Fruit fly (Drosophila melanogaster): ENCODE results near the gene chas.

chas gene

dm6 chrX:17627090-17627992 lies 71.2 kb downstream of the chas start, which contains the start of gene stas (continued):
- peak; percentile 31 for TF ChIP-seq CG1603 (tag; optimal IDR thresholded peaks at IDR 0.05)
- TF ChIP-seq CG1233 (GFP tag; optimal IDR thresholded peaks at IDR 0.05), result peak; percentile 11
- peak in 1 of 2 experiments; percentile 55 for TF ChIP-seq tll (GFP tag; optimal IDR thresholded peaks at IDR 0.05)
- TF ChIP-seq dmrt11E (tag; optimal IDR thresholded peaks at IDR 0.05), result no peak
- TF ChIP-seq Asciz (GFP tag; optimal IDR thresholded peaks at IDR 0.05), result no peak
- TF ChIP-seq twi (tag; optimal IDR thresholded peaks at IDR 0.05), result no peak
- peak; percentile 26 for TF ChIP-seq CG17912 (GFP tag; optimal IDR thresholded peaks at IDR 0.05)
- no peak for TF ChIP-seq Abd-B (GFP tag; optimal IDR thresholded peaks at IDR 0.05)
- no peak for TF ChIP-seq ab (GFP tag; optimal IDR thresholded peaks at IDR 0.05)
- peak; percentile 10 for TF ChIP-seq CG12299 (tag; optimal IDR thresholded peaks at IDR 0.05)
- peak; percentile 40; the same call in 1 of the 2 replicates for TF ChIP-seq CG31441 (GFP tag; IDR thresholded peaks at IDR 0.05)
- TF ChIP-seq Stat92E (GFP tag; optimal IDR thresholded peaks at IDR 0.05), result peak in 1 of 3 experiments; percentile 14
- TF ChIP-seq CG12071 (GFP tag; optimal IDR thresholded peaks at IDR 0.05), result no peak
- TF ChIP-seq CG8281 (tag; optimal IDR thresholded peaks at IDR 0.05), result no peak
- TF ChIP-seq CG14667 (GFP tag; IDR thresholded peaks at IDR 0.05), result no peak
- no peak for TF ChIP-seq tna (GFP tag; IDR thresholded peaks at IDR 0.05; ENCODE audit: partially characterized antibody)
- no peak for TF ChIP-seq Side (GFP tag; optimal IDR thresholded peaks at IDR 0.05)
- peak; percentile 79 for TF ChIP-seq CG10267 (tag; optimal IDR thresholded peaks at IDR 0.05)
- TF ChIP-seq CG17359 (tag; optimal IDR thresholded peaks at IDR 0.05), result peak; percentile 8
- no peak for TF ChIP-seq CG6813 (GFP tag; optimal IDR thresholded peaks at IDR 0.05)
- no peak for TF ChIP-seq chm (GFP tag; IDR thresholded peaks at IDR 0.05)
- no peak for TF ChIP-seq CG6254 (GFP tag; optimal IDR thresholded peaks at IDR 0.05)
- no peak for TF ChIP-seq toy (GFP tag; IDR thresholded peaks at IDR 0.05)
- no peak for TF ChIP-seq CHES-1-like (GFP tag; optimal IDR thresholded peaks at IDR 0.05)
- no peak for TF ChIP-seq Poxn (GFP tag; IDR thresholded peaks at IDR 0.05)
- TF ChIP-seq Meics (GFP tag; optimal IDR thresholded peaks at IDR 0.05), result peak; percentile 24
- TF ChIP-seq HLHmδ (GFP tag; optimal IDR thresholded peaks at IDR 0.05), result no peak
- peak; percentile 83 for TF ChIP-seq CG9797 (GFP tag; optimal IDR thresholded peaks at IDR 0.05)
- TF ChIP-seq pzg (GFP tag; optimal IDR thresholded peaks at IDR 0.05), result peak; percentile 69
- peak; percentile 33 for TF ChIP-seq Hmr (GFP tag; optimal IDR thresholded peaks at IDR 0.05)
- no peak for TF ChIP-seq CG18764 (GFP tag; optimal IDR thresholded peaks at IDR 0.05)
- no peak for TF ChIP-seq maf-S (GFP tag; optimal IDR thresholded peaks at IDR 0.05)
- no peak for TF ChIP-seq ranshi (GFP tag; IDR thresholded peaks at IDR 0.05)
- no peak for TF ChIP-seq disco-r (GFP tag; optimal IDR thresholded peaks at IDR 0.05)
- TF ChIP-seq Dbx (GFP tag; IDR thresholded peaks at IDR 0.05), result no peak
- no peak for TF ChIP-seq lola (GFP tag; optimal IDR thresholded peaks at IDR 0.05)
- no peak; the same call in 2 of the 3 replicates for TF ChIP-seq jigr1 (GFP tag; IDR thresholded peaks at IDR 0.05)
- TF ChIP-seq CG8089 (GFP tag; optimal IDR thresholded peaks at IDR 0.05), result no peak
- no peak for TF ChIP-seq CG11085 (GFP tag; IDR thresholded peaks at IDR 0.05)
- TF ChIP-seq Mrtf (GFP tag; IDR thresholded peaks at IDR 0.05), result no peak
- no peak for TF ChIP-seq D19B (GFP tag; optimal IDR thresholded peaks at IDR 0.05)
- TF ChIP-seq CG2875 (GFP tag; optimal IDR thresholded peaks at IDR 0.05), result no peak
- no peak for TF ChIP-seq slou (GFP tag; optimal IDR thresholded peaks at IDR 0.05)
- TF ChIP-seq bcd (GFP tag; optimal IDR thresholded peaks at IDR 0.05), result no peak
- no peak for TF ChIP-seq ftz-f1 (GFP tag; optimal IDR thresholded peaks at IDR 0.05)
- peak; percentile 56 for TF ChIP-seq CTCF (GFP tag; optimal IDR thresholded peaks at IDR 0.05)
- TF ChIP-seq so (GFP tag; IDR thresholded peaks at IDR 0.05), result no peak
- no peak for TF ChIP-seq Hr78 (GFP tag; optimal IDR thresholded peaks at IDR 0.05)
- no peak for TF ChIP-seq Hr39 (optimal IDR thresholded peaks at IDR 0.05)

All from whole organism, embryonic.